Worm (Caenorhabditis elegans) whole organism, young adult: ENCODE measurements around the gene K09B11.5.
"Not testable (repeated sequence)": the region's sequence is repeated elsewhere in the genome, so short reads cannot be mapped to it uniquely, and the experiment has no call there.

Experiments
- C17E4.6 ChIP-seq: fragments of 200-800 bp; sonication (Bioruptor generic); IDR thresholded peaks from 2 replicates; pipeline ENCODE4 v1.3.6; 2022; ENCODE audit warnings: missing genetic modification reagents, missing genetic modification characterization, missing compliant biosample characterization
- D2030.7 ChIP-seq: fragments of 200-800 bp; sonication (Bioruptor generic); IDR thresholded peaks from 2 replicates; pipeline ENCODE4 v1.3.6; 2022; ENCODE audit warnings: missing genetic modification reagents, missing genetic modification characterization, missing compliant biosample characterization
- F33H1.4 ChIP-seq: fragments of 200-800 bp; sonication (Bioruptor generic); IDR thresholded peaks from 2 replicates; pipeline ENCODE4 v1.3.6; 2022; ENCODE audit warnings: missing genetic modification reagents, missing genetic modification characterization, missing compliant biosample characterization
- Y53G8AR.9 ChIP-seq: fragments of 200-800 bp; sonication (Bioruptor generic); conservative IDR thresholded peaks from 2 replicates; pipeline ENCODE4 v1.3.6; 2022; ENCODE audit warnings: missing genetic modification reagents, missing genetic modification characterization, missing compliant biosample characterization
- Y79H2A.3 ChIP-seq: fragments of 200-800 bp; sonication (Bioruptor generic); conservative IDR thresholded peaks from 2 replicates; pipeline ENCODE4 v1.3.6; 2022; ENCODE audit warnings: missing genetic modification reagents, missing genetic modification characterization, missing compliant biosample characterization
- Y95B8A.8 ChIP-seq: fragments of 200-800 bp; sonication (Bioruptor generic); IDR thresholded peaks from 2 replicates; pipeline ENCODE4 v1.3.6; 2022; ENCODE audit warnings: missing genetic modification reagents, missing genetic modification characterization, missing compliant biosample characterization
- aptf-3 ChIP-seq: fragments of 200-800 bp; sonication (Bioruptor generic); IDR thresholded peaks from 2 replicates; pipeline ENCODE4 v1.3.6; 2022; ENCODE audit warnings: missing genetic modification characterization, missing compliant biosample characterization
- attf-6 ChIP-seq: fragments of 200-800 bp; sonication (Bioruptor generic); IDR thresholded peaks from 2 replicates; pipeline ENCODE4 v1.3.6; 2022; ENCODE audit warnings: missing genetic modification reagents, missing genetic modification characterization, missing compliant biosample characterization
- ceh-100 ChIP-seq: fragments of 200-800 bp; sonication (Bioruptor generic); IDR thresholded peaks from 2 replicates; pipeline ENCODE4 v1.3.6; 2022; ENCODE audit warnings: missing genetic modification reagents, missing genetic modification characterization, missing compliant biosample characterization
- die-1 ChIP-seq: sonication (generic microtip); optimal IDR thresholded peaks from 2 replicates; lab custom pipeline; 2016; ENCODE audit warnings: missing genotype, mild to moderate bottlenecking, missing genetic modification characterization, missing compliant biosample characterization
- egl-44 ChIP-seq: fragments of 200-800 bp; sonication (Bioruptor generic); IDR thresholded peaks from 2 replicates; pipeline ENCODE4 v1.3.6; 2022; ENCODE audit warnings: missing genetic modification reagents, missing genetic modification characterization, missing compliant biosample characterization
- egrh-3 ChIP-seq: fragments of 200-800 bp; sonication (Bioruptor generic); IDR thresholded peaks from 2 replicates; pipeline ENCODE4 v1.3.6; 2022; ENCODE audit warnings: missing genetic modification reagents, missing genetic modification characterization, missing compliant biosample characterization
- ekl-4 ChIP-seq: fragments of 200-800 bp; sonication (Bioruptor generic); IDR thresholded peaks from 2 replicates; pipeline ENCODE4 v1.3.6; 2022; ENCODE audit warnings: missing genetic modification reagents, missing genetic modification characterization, missing compliant biosample characterization
- him-1 ChIP-seq: sonication (generic microtip); optimal IDR thresholded peaks from 2 replicates; lab custom pipeline; 2016; ENCODE audit warnings: missing genotype, missing genetic modification reagents, missing genetic modification characterization, missing compliant biosample characterization
- hmg-1.2 ChIP-seq: fragments of 200-800 bp; sonication (Bioruptor generic); IDR thresholded peaks from 2 replicates; pipeline ENCODE4 v1.3.6; 2022; ENCODE audit warnings: missing genetic modification reagents, missing genetic modification characterization, missing compliant biosample characterization
- hmg-20 ChIP-seq: fragments of 200-800 bp; sonication (Bioruptor generic); IDR thresholded peaks from 2 replicates; pipeline ENCODE4 v1.3.6; 2022; ENCODE audit warnings: missing genetic modification reagents, missing genetic modification characterization, missing compliant biosample characterization
- hsf-1 ChIP-seq: fragments of 200-800 bp; sonication (Bioruptor generic); IDR thresholded peaks from 2 replicates; pipeline ENCODE4 v1.3.6; 2022; ENCODE audit warnings: missing genetic modification reagents, missing genetic modification characterization, missing compliant biosample characterization
- lin-26 ChIP-seq: fragments of 200-800 bp; sonication (Bioruptor generic); IDR thresholded peaks from 2 replicates; pipeline ENCODE4 v1.3.6; 2022; ENCODE audit warnings: missing genetic modification reagents, missing genetic modification characterization, missing compliant biosample characterization
- madf-6 ChIP-seq: fragments of 200-800 bp; sonication (Bioruptor generic); IDR thresholded peaks from 2 replicates; pipeline ENCODE4 v1.3.6; 2022; ENCODE audit warnings: missing genetic modification reagents, missing genetic modification characterization, missing compliant biosample characterization
- madf-8 ChIP-seq: fragments of 200-800 bp; sonication (Bioruptor generic); conservative IDR thresholded peaks from 2 replicates; pipeline ENCODE4 v1.3.6; 2022; ENCODE audit warnings: missing genetic modification reagents, missing genetic modification characterization, missing compliant biosample characterization
- mcd-1 ChIP-seq: fragments of 200-800 bp; sonication (Bioruptor generic); IDR thresholded peaks from 2 replicates; pipeline ENCODE4 v1.3.6; 2022; ENCODE audit warnings: missing genetic modification reagents, missing genetic modification characterization, missing compliant biosample characterization
- nfyb-1 ChIP-seq: fragments of 200-800 bp; sonication (Bioruptor generic); IDR thresholded peaks from 2 replicates; pipeline ENCODE4 v1.3.6; 2022; ENCODE audit warnings: missing genetic modification reagents, missing genetic modification characterization, missing compliant biosample characterization
- pbrm-1 ChIP-seq: fragments of 200-800 bp; sonication (Bioruptor generic); IDR thresholded peaks from 2 replicates; pipeline ENCODE4 v1.3.6; 2022; ENCODE audit warnings: missing genetic modification reagents, missing genetic modification characterization, missing compliant biosample characterization
- rcor-1 ChIP-seq: fragments of 200-800 bp; sonication (Bioruptor generic); IDR thresholded peaks from 2 replicates; pipeline ENCODE4 v1.3.6; 2022; ENCODE audit warnings: missing genetic modification reagents, missing genetic modification characterization, missing compliant biosample characterization
- rpc-1 ChIP-seq, 2 experiments: fragments of 150-350 bp in 1 of 2; sonication (generic microtip) in 1 of 2; optimal IDR thresholded peaks; 2 replicates each; lab custom pipeline; 2014 to 2018; ENCODE audit warnings: missing biosample characterization in 1 of 2, missing genetic modification characterization in 1 of 2, missing genetic modification reagents in 1 of 2, missing genotype in 1 of 2
- snpc-4 ChIP-seq, 5 experiments: fragments of 150-350 bp in 1 of 5; sonication (generic microtip) in 4 of 5; optimal IDR thresholded peaks; 2 replicates each; lab custom pipeline; 2014 to 2018; ENCODE audit warnings: missing genetic modification characterization in 5 of 5, missing biosample characterization in 3 of 5, antibody characterized with exemption in 2 of 5, mild to moderate bottlenecking in 2 of 5, missing compliant biosample characterization in 2 of 5, missing genotype in 2 of 5, moderate library complexity in 2 of 5, missing genetic modification reagents in 1 of 5
- tbp1 ChIP-seq: fragments of 200-800 bp; sonication (Bioruptor generic); optimal IDR thresholded peaks from 2 replicates; lab custom pipeline; 2018; ENCODE audit warnings: mild to moderate bottlenecking, missing genetic modification characterization, missing compliant biosample characterization
- ztf-26 ChIP-seq: sonication (generic microtip); optimal IDR thresholded peaks from 2 replicates; lab custom pipeline; 2017; ENCODE audit warnings: missing genetic modification characterization, missing compliant biosample characterization
- ztf-6 ChIP-seq: fragments of 200-800 bp; sonication (Bioruptor generic); IDR thresholded peaks from 2 replicates; pipeline ENCODE4 v1.3.6; 2022; ENCODE audit warnings: missing genetic modification reagents, missing genetic modification characterization, missing compliant biosample characterization

Gene K09B11.5

DNA sequence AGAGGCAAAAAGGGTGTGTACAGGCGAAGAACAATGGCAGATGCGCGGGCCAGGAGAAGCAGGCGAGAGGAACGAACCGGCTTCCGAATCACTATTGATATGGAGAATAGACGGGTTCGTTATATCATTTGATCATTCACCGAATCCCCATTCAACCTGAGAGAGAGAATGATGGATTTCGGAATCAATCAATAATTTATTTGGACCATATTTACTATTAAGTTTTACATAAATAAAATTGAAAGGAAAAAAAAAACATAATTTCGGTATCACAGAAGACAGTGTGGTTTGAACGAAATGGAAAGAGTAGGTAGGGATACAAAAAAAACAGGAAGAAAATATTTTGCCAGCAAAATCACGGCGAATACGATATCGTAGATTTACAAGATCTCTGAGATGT lies 11.5 kb upstream of the K09B11.5 start, which contains the start of gene mam-3:
Gene mam-3 (minus strand): TSS at position 101 of the 400 bp plus-strand sequence.
- TF ChIP-seq ztf-26 (tag; lab: Kevin White, UChicago) (no peak), snpc-4 (GFP tag; optimal IDR thresholded peaks at IDR 0.05; lab: Kevin White, UChicago) (no peak), snpc-4 (tag; optimal IDR thresholded peaks at IDR 0.05; lab: Kevin White, UChicago) (peak in 1 of 4 experiments; percentile 10), die-1 (tag; lab: Kevin White, UChicago) (no peak)

- peak; percentile 6 for TF ChIP-seq rpc-1 (optimal IDR thresholded peaks at IDR 0.05; lab: Kevin White, UChicago)
- peak; percentile 59 for TF ChIP-seq rpc-1 (tag; optimal IDR thresholded peaks at IDR 0.05; lab: Kevin White, UChicago)
- peak; percentile 28 for TF ChIP-seq hmg-1.2 (GFP tag; lab: Robert Waterston, UW)
- not testable (repeated sequence) for TF ChIP-seq snpc-4 (GFP tag; optimal IDR thresholded peaks at IDR 0.05; lab: Kevin White, UChicago)
- TF ChIP-seq snpc-4 (tag; optimal IDR thresholded peaks at IDR 0.05; lab: Kevin White, UChicago), result peak in 1 of 4 experiments; percentile 72
- TF ChIP-seq, all 124 proteins: peak for 3; not testable (repeated sequence) for 121
These were observed 9.7 kb upstream of the K09B11.5 start for ce11 chrIV:13443543-13443942.

DNA sequence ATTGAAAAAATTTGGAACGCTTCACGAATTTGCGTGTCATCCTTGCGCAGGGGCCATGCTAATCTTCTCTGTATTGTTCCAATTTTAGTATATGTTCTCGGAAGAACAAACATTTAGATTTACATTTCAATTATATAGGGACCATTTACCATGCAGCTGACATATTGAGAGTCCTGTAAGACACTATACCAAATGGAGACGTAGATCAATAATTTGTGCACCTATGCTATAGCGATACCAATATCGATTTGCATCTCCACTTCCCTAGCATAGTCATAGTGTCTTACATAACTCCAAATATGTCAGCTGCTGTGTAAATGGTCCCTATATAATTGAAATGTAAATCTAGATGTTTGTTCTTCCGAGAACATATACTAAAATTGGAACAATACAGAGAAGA lies 6.7 kb upstream of the K09B11.5 start:
- not testable (repeated sequence) for TF ChIP-seq snpc-4 (GFP tag; optimal IDR thresholded peaks at IDR 0.05; lab: Kevin White, UChicago); rpc-1 (optimal IDR thresholded peaks at IDR 0.05; lab: Kevin White, UChicago)
- peak in 1 of 4 experiments; percentile 61 for TF ChIP-seq snpc-4 (tag; optimal IDR thresholded peaks at IDR 0.05; lab: Kevin White, UChicago)
- peak; percentile 51 for TF ChIP-seq rpc-1 (tag; optimal IDR thresholded peaks at IDR 0.05; lab: Kevin White, UChicago)

ce11 chrIV:13430137-13430536 lies 3.7 kb downstream of the K09B11.5 start:
- TF ChIP-seq rcor-1 (GFP tag; lab: Robert Waterston, UW), result peak; percentile 80
- TF ChIP-seq tbp1 (GFP tag; lab: Kevin White, UChicago), result peak; percentile 72
- TF ChIP-seq pbrm-1 (GFP tag; lab: Robert Waterston, UW), result peak; percentile 63; the same call in 1 of the 2 replicates
- TF ChIP-seq aptf-3 (GFP tag; lab: Robert Waterston, UW), result 0 out of 2 replicates have a peak, but pooled peaks have one; percentile 56
- peak; percentile 54 for TF ChIP-seq F33H1.4
- TF ChIP-seq Y79H2A.3 (GFP tag; lab: Robert Waterston, UW), result peak; percentile 31; the same call in 1 of the 2 replicates
- peak; percentile 77 for TF ChIP-seq nfyb-1
- TF ChIP-seq hmg-1.2 (GFP tag; lab: Robert Waterston, UW), result peak; percentile 33
- 0 out of 2 replicates have a peak, but pooled peaks have one; percentile 40 for TF ChIP-seq egl-44 (GFP tag; lab: Robert Waterston, UW)
- 0 out of 2 replicates have a peak, but pooled peaks have one; percentile 36 for TF ChIP-seq hmg-20 (GFP tag; lab: Robert Waterston, UW)
- peak; percentile 48; the same call in 1 of the 2 replicates for TF ChIP-seq D2030.7 (GFP tag; lab: Robert Waterston, UW)
- TF ChIP-seq C17E4.6, result 0 out of 2 replicates have a peak, but pooled peaks have one; percentile 7
- TF ChIP-seq Y53G8AR.9 (GFP tag; lab: Robert Waterston, UW), result peak; percentile 44; the same call in 1 of the 2 replicates
- peak; percentile 46 for TF ChIP-seq him-1 (tag; lab: Kevin White, UChicago)
- TF ChIP-seq ekl-4, result peak; percentile 67; the same call in 1 of the 2 replicates
- peak; percentile 50; the same call in 1 of the 2 replicates for TF ChIP-seq Y95B8A.8 (GFP tag; lab: Robert Waterston, UW)
- peak; percentile 19; the same call in 1 of the 2 replicates for TF ChIP-seq madf-8 (GFP tag; lab: Robert Waterston, UW)
- TF ChIP-seq egrh-3 (GFP tag; lab: Robert Waterston, UW), result peak; percentile 87; the same call in 1 of the 2 replicates
- TF ChIP-seq ztf-6 (GFP tag; lab: Robert Waterston, UW), result peak; percentile 65; the same call in 1 of the 2 replicates
- peak; percentile 66 for TF ChIP-seq madf-6 (GFP tag; lab: Robert Waterston, UW)
- TF ChIP-seq ceh-100, result peak; percentile 43; the same call in 1 of the 2 replicates
- TF ChIP-seq mcd-1 (GFP tag; lab: Robert Waterston, UW), result peak; percentile 82
- not testable (repeated sequence) for TF ChIP-seq rpc-1 (optimal IDR thresholded peaks at IDR 0.05; lab: Kevin White, UChicago)
- peak; percentile 1 for TF ChIP-seq rpc-1 (tag; optimal IDR thresholded peaks at IDR 0.05; lab: Kevin White, UChicago)
- peak; percentile 100 for TF ChIP-seq lin-26 (GFP tag; lab: Robert Waterston, UW)
- TF ChIP-seq attf-6 (GFP tag; lab: Robert Waterston, UW), result peak; percentile 87
- TF ChIP-seq snpc-4 (GFP tag; optimal IDR thresholded peaks at IDR 0.05; lab: Kevin White, UChicago), result peak; percentile 38
- TF ChIP-seq snpc-4 (tag; optimal IDR thresholded peaks at IDR 0.05; lab: Kevin White, UChicago), result peak in 3 of 4 experiments; percentile 68 to 95 (median 92)
- TF ChIP-seq hsf-1 (GFP tag; lab: Robert Waterston, UW), result peak; percentile 40; the same call in 1 of the 2 replicates
